Fruit fly (Drosophila melanogaster): ENCODE measurements around the gene Myt1.
A peak's percentile ranks its signal among the peaks of the same experiment; 100 is the strongest.

Myt1 gene

DNA sequence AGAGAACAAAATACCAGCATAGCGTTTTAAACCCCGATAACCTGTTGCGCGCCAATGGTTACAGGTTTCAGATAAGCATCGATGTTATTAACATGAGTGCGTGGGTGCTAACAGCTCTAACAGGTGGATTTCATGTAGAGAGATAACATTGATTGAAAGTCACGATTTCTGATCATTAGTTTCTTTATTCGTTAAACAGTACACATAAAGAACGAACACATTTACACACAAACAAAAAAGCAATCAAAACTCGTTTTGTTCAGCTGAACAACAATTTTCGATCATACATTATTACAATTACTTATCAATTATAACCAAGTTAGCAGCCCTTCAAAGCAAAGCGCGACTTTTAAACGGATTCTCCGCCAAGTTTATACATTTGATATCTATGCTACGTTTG, 10.3 kb upstream of the Myt1 start (continued):
- no peak for TF ChIP-seq hbn (GFP tag; IDR thresholded peaks at IDR 0.05; ENCODE audit: partially characterized antibody)
- TF ChIP-seq Fer1 (GFP tag; optimal IDR thresholded peaks at IDR 0.05) = peak; percentile 72
- no peak for TF ChIP-seq prd (optimal IDR thresholded peaks at IDR 0.05)
- TF ChIP-seq prd (GFP tag; IDR thresholded peaks at IDR 0.05) = no peak
- TF ChIP-seq esg (GFP tag; conservative IDR thresholded peaks at IDR 0.05) = peak; percentile 34; the same call in 1 of the 2 replicates
- TF ChIP-seq CG9797 (GFP tag; optimal IDR thresholded peaks at IDR 0.05) = no peak
- TF ChIP-seq CG31441 (GFP tag; IDR thresholded peaks at IDR 0.05) = no peak; the same call in 1 of the 2 replicates
- TF ChIP-seq CG14441 (GFP tag; IDR thresholded peaks at IDR 0.05) = no peak
- TF ChIP-seq Camta (GFP tag; optimal IDR thresholded peaks at IDR 0.05) = peak; percentile 25
- no peak for TF ChIP-seq toy (GFP tag; IDR thresholded peaks at IDR 0.05)
- TF ChIP-seq CG17328 (GFP tag; IDR thresholded peaks at IDR 0.05) = no peak
- TF ChIP-seq zen (tag; optimal IDR thresholded peaks at IDR 0.05) = no peak
- no peak for TF ChIP-seq CG12769 (tag; optimal IDR thresholded peaks at IDR 0.05)
- 0 out of 3 replicates have a peak, but pooled peaks have one; percentile 29 for TF ChIP-seq zfh1 (GFP tag; IDR thresholded peaks at IDR 0.05)
- TF ChIP-seq grn (GFP tag; optimal IDR thresholded peaks at IDR 0.05) = peak; percentile 100
- peak; percentile 33 for TF ChIP-seq ERR (GFP tag; optimal IDR thresholded peaks at IDR 0.05)
- TF ChIP-seq sisA (GFP tag; IDR thresholded peaks at IDR 0.05) = no peak
- peak; percentile 44 for TF ChIP-seq CG1792 (GFP tag; optimal IDR thresholded peaks at IDR 0.05)
- no peak for TF ChIP-seq GATAe (GFP tag; conservative IDR thresholded peaks at IDR 0.05)
- TF ChIP-seq CG7271 (tag; optimal IDR thresholded peaks at IDR 0.05) = no peak
- TF ChIP-seq CrebB (tag; optimal IDR thresholded peaks at IDR 0.05) = no peak
- no peak for TF ChIP-seq CG10366 (GFP tag; IDR thresholded peaks at IDR 0.05)
- no peak for TF ChIP-seq HLH4C (GFP tag; IDR thresholded peaks at IDR 0.05; ENCODE audit: partially characterized antibody)
- peak; percentile 48 for TF ChIP-seq ems (GFP tag; optimal IDR thresholded peaks at IDR 0.05)
- TF ChIP-seq CG3995 (GFP tag; optimal IDR thresholded peaks at IDR 0.05) = peak; percentile 96
- no peak for TF ChIP-seq CG6272 (GFP tag; IDR thresholded peaks at IDR 0.05)
- TF ChIP-seq chif (GFP tag; optimal IDR thresholded peaks at IDR 0.05) = peak in 1 of 2 experiments; percentile 18
- TF ChIP-seq Antp (GFP tag; optimal IDR thresholded peaks at IDR 0.05) = peak; percentile 2
- peak; percentile 51 for TF ChIP-seq Side (GFP tag; optimal IDR thresholded peaks at IDR 0.05)
- peak; percentile 66 for TF ChIP-seq pzg (GFP tag; optimal IDR thresholded peaks at IDR 0.05)
- peak; percentile 8 for TF ChIP-seq Hsf (GFP tag; optimal IDR thresholded peaks at IDR 0.05)
- TF ChIP-seq zfh2 (GFP tag; optimal IDR thresholded peaks at IDR 0.05) = peak; percentile 38
- peak; percentile 58 for TF ChIP-seq CG18599 (GFP tag; optimal IDR thresholded peaks at IDR 0.05)
- peak; percentile 66 for TF ChIP-seq lbe (GFP tag; optimal IDR thresholded peaks at IDR 0.05)
- TF ChIP-seq CG16813 (GFP tag; IDR thresholded peaks at IDR 0.05; ENCODE audit: partially characterized antibody) = no peak
- no peak for TF ChIP-seq al (GFP tag; IDR thresholded peaks at IDR 0.05)
- TF ChIP-seq CG2120 (GFP tag; optimal IDR thresholded peaks at IDR 0.05) = peak; percentile 61
- TF ChIP-seq Max (GFP tag; optimal IDR thresholded peaks at IDR 0.05) = peak; percentile 11
- TF ChIP-seq yki (optimal IDR thresholded peaks at IDR 0.05) = no peak
- peak; percentile 49 for TF ChIP-seq Ets97D (GFP tag; optimal IDR thresholded peaks at IDR 0.05)
- no peak for TF ChIP-seq CG7745 (tag; optimal IDR thresholded peaks at IDR 0.05)
- peak; percentile 32 for TF ChIP-seq az2 (GFP tag; optimal IDR thresholded peaks at IDR 0.05)
- TF ChIP-seq B-H2 (GFP tag; optimal IDR thresholded peaks at IDR 0.05) = peak; percentile 41
- TF ChIP-seq Trl (optimal IDR thresholded peaks at IDR 0.05) = no peak
- TF ChIP-seq Trl (GFP tag; optimal IDR thresholded peaks at IDR 0.05) = no peak
- peak; percentile 19 for TF ChIP-seq CG1647 (GFP tag; optimal IDR thresholded peaks at IDR 0.05)
- TF ChIP-seq Ssrp (tag; optimal IDR thresholded peaks at IDR 0.05) = no peak
- TF ChIP-seq CG14014 (GFP tag; IDR thresholded peaks at IDR 0.05) = no peak
- TF ChIP-seq Dref (GFP tag; IDR thresholded peaks at IDR 0.05) = peak; percentile 59

All from whole organism, embryonic.